Fruit fly (Drosophila melanogaster) whole organism, embryonic: Measurements from ENCODE around the gene senju.
A peak's percentile ranks its signal among the peaks of the same experiment; 100 is the strongest.

Experiments used
- Atf3 ChIP-seq: fragments of 200-800 bp; sonication (Bioruptor generic); optimal IDR thresholded peaks from 3 replicates; lab custom pipeline; 2016; ENCODE audit warnings: missing biosample characterization, missing genetic modification characterization
- CG10431 ChIP-seq: fragments of 200-800 bp; sonication (Bioruptor generic); optimal IDR thresholded peaks from 3 replicates; lab custom pipeline; 2018; ENCODE audit warnings: missing biosample characterization, mild to moderate bottlenecking, missing genetic modification characterization
- CG10654 ChIP-seq: fragments of 200-800 bp; sonication (Bioruptor generic); optimal IDR thresholded peaks from 2 replicates; lab custom pipeline; 2016; ENCODE audit warnings: missing biosample characterization, missing genetic modification characterization
- CG11723 ChIP-seq: fragments of 200-800 bp; sonication (Bioruptor generic); optimal IDR thresholded peaks from 2 replicates; lab custom pipeline; 2017; ENCODE audit warnings: missing biosample characterization, mild to moderate bottlenecking, missing genetic modification characterization
- CG1233 ChIP-seq: fragments of 200-800 bp; sonication (Bioruptor generic); optimal IDR thresholded peaks from 4 replicates; lab custom pipeline; 2018; ENCODE audit warnings: missing biosample characterization, mild to moderate bottlenecking, missing genetic modification characterization
- CG14441 ChIP-seq: fragments of 200-800 bp; sonication (Bioruptor generic); IDR thresholded peaks from 2 replicates; pipeline ENCODE4 v1.3.6; 2022; ENCODE audit warnings: missing biosample characterization, missing genetic modification characterization
- CG16813 ChIP-seq: fragments of 200-800 bp; sonication (Bioruptor generic); IDR thresholded peaks from 3 replicates; pipeline ENCODE4 v1.3.6; 2022; ENCODE audit warnings: missing biosample characterization, missing genetic modification characterization; ENCODE audit not compliant: partially characterized antibody
- CG17361 ChIP-seq: fragments of 200-800 bp; sonication (Bioruptor generic); IDR thresholded peaks from 3 replicates; pipeline ENCODE4 v1.3.6; 2022; ENCODE audit warnings: missing biosample characterization, missing genetic modification characterization
- CG18764 ChIP-seq: fragments of 200-800 bp; sonication (Bioruptor generic); optimal IDR thresholded peaks from 3 replicates; lab custom pipeline; 2016; ENCODE audit warnings: missing biosample characterization, missing genetic modification characterization
- CG2678 ChIP-seq: fragments of 200-800 bp; sonication (Bioruptor generic); optimal IDR thresholded peaks from 3 replicates; lab custom pipeline; 2019; ENCODE audit warnings: missing biosample characterization, mild to moderate bottlenecking, missing genetic modification characterization, moderate library complexity
- CG2712 ChIP-seq: fragments of 200-800 bp; optimal IDR thresholded peaks from 3 replicates; lab custom pipeline; 2019; ENCODE audit warnings: missing biosample characterization, mild to moderate bottlenecking, missing genetic modification characterization, moderate library complexity
- CG42726 ChIP-seq: fragments of 200-800 bp; sonication (Bioruptor generic); IDR thresholded peaks from 2 replicates; pipeline ENCODE4 v1.3.6; 2022; ENCODE audit warnings: missing biosample characterization, missing genetic modification characterization; ENCODE audit not compliant: partially characterized antibody
- CG4617 ChIP-seq: fragments of 200-800 bp; sonication (Bioruptor generic); optimal IDR thresholded peaks from 3 replicates; lab custom pipeline; 2016; ENCODE audit warnings: missing biosample characterization, missing genetic modification characterization, borderline replicate concordance
- CG6272 ChIP-seq: fragments of 200-800 bp; sonication (Bioruptor generic); IDR thresholded peaks from 2 replicates; pipeline ENCODE4 v1.3.6; 2022; ENCODE audit warnings: missing biosample characterization, missing genetic modification characterization
- CG6791 ChIP-seq: fragments of 200-800 bp; sonication (Bioruptor generic); IDR thresholded peaks from 3 replicates; pipeline ENCODE4 v1.3.6; 2022; ENCODE audit warnings: missing biosample characterization, missing genetic modification characterization; ENCODE audit not compliant: partially characterized antibody
- CG7963 ChIP-seq: fragments of 200-800 bp; sonication (Bioruptor generic); IDR thresholded peaks from 3 replicates; pipeline ENCODE4 v1.3.6; 2022; ENCODE audit warnings: missing biosample characterization, missing genetic modification characterization; ENCODE audit not compliant: partially characterized antibody
- CG7987 ChIP-seq: fragments of 200-800 bp; sonication (Bioruptor generic); optimal IDR thresholded peaks from 2 replicates; lab custom pipeline; 2018; ENCODE audit warnings: missing biosample characterization, mild to moderate bottlenecking, missing genetic modification characterization, moderate library complexity
- CG8290 ChIP-seq, 3 experiments: fragments of 200-800 bp; sonication (Bioruptor generic); optimal IDR thresholded peaks; 2 replicates each; lab custom pipeline; 2016 to 2019; ENCODE audit warnings: missing biosample characterization in 3 of 3, missing genetic modification characterization in 3 of 3, mild to moderate bottlenecking in 2 of 3, moderate library complexity in 1 of 3
- CTCF ChIP-seq: fragments of 200-800 bp; sonication (Bioruptor generic); optimal IDR thresholded peaks from 2 replicates; lab custom pipeline; 2017; ENCODE audit warnings: missing biosample characterization, mild to moderate bottlenecking, missing genetic modification characterization, moderate library complexity
- D ChIP-seq, 2 experiments: fragments of 200-800 bp in 1 of 2; fragments of >200 bp in 1 of 2; sonication (Bioruptor generic) in 1 of 2; optimal IDR thresholded peaks; 2 replicates in 1 of 2; 3 replicates in 1 of 2; lab custom pipeline; 2017; ENCODE audit warnings: mild to moderate bottlenecking in 1 of 2, missing biosample characterization in 1 of 2, missing genetic modification characterization in 1 of 2, missing genetic modification reagents in 1 of 2
- Fer3 ChIP-seq: fragments of 200-800 bp; sonication (Bioruptor generic); optimal IDR thresholded peaks from 2 replicates; lab custom pipeline; 2018; ENCODE audit warnings: missing biosample characterization, mild to moderate bottlenecking, missing genetic modification characterization, moderate library complexity
- HLH4C ChIP-seq: fragments of 200-800 bp; sonication (Bioruptor generic); IDR thresholded peaks from 3 replicates; pipeline ENCODE4 v1.3.6; 2022; ENCODE audit warnings: missing biosample characterization, missing genetic modification characterization; ENCODE audit not compliant: partially characterized antibody
- Med ChIP-seq: fragments of 200-800 bp; sonication (Bioruptor generic); peaks from one replicate; lab custom pipeline; 2016; ENCODE audit warnings: missing biosample characterization, missing genetic modification characterization, mild to moderate bottlenecking, inconsistent platforms, moderate library complexity
- Nf-YB ChIP-seq: fragments of 200-800 bp; sonication (Bioruptor generic); optimal IDR thresholded peaks from 3 replicates; lab custom pipeline; 2019; ENCODE audit warnings: missing biosample characterization, mild to moderate bottlenecking, missing genetic modification characterization, moderate library complexity
- Nf-YC ChIP-seq: fragments of 200-800 bp; optimal IDR thresholded peaks from 3 replicates; lab custom pipeline; 2019; ENCODE audit warnings: missing biosample characterization, mild to moderate bottlenecking, missing genetic modification characterization, moderate library complexity
- Oli ChIP-seq: fragments of 200-800 bp; sonication (Bioruptor generic); optimal IDR thresholded peaks from 2 replicates; lab custom pipeline; 2018; ENCODE audit warnings: missing biosample characterization, mild to moderate bottlenecking, missing genetic modification characterization, moderate library complexity
- Trl ChIP-seq, 3 experiments: fragments of >200 bp in 2 of 3; fragments of 200-800 bp in 1 of 3; sonication (Bioruptor generic) in 1 of 3; optimal IDR thresholded peaks; 2 replicates in 1 of 3; 3 replicates in 2 of 3; lab custom pipeline; 2016 to 2017; ENCODE audit warnings: missing biosample characterization in 1 of 3, missing genetic modification characterization in 1 of 3
- Vsx1 ChIP-seq: fragments of 200-800 bp; sonication (Bioruptor generic); optimal IDR thresholded peaks from 2 replicates; lab custom pipeline; 2017; ENCODE audit warnings: missing biosample characterization, mild to moderate bottlenecking, missing genetic modification characterization, missing genetic modification reagents
- ab ChIP-seq: fragments of 200-800 bp; sonication (Bioruptor generic); optimal IDR thresholded peaks from 2 replicates; lab custom pipeline; 2016; ENCODE audit warnings: missing biosample characterization, missing genetic modification characterization
- amos ChIP-seq: fragments of 200-800 bp; sonication (Bioruptor generic); IDR thresholded peaks from 2 replicates; pipeline ENCODE4 v1.3.6; 2022; ENCODE audit warnings: missing biosample characterization, missing genetic modification characterization; ENCODE audit not compliant: partially characterized antibody
- ara ChIP-seq: fragments of 200-800 bp; sonication (Bioruptor generic); IDR thresholded peaks from 2 replicates; pipeline ENCODE4 v1.3.6; 2022; ENCODE audit warnings: missing biosample characterization, missing genetic modification characterization
- bbx ChIP-seq: fragments of 200-800 bp; sonication (Bioruptor generic); IDR thresholded peaks from 2 replicates; pipeline ENCODE4 v1.3.6; 2022; ENCODE audit warnings: missing biosample characterization, missing genetic modification characterization; ENCODE audit not compliant: partially characterized antibody
- br ChIP-seq: fragments of >200 bp; optimal IDR thresholded peaks from 2 replicates; lab custom pipeline; 2017
- chinmo ChIP-seq: fragments of 200-800 bp; sonication (Bioruptor generic); IDR thresholded peaks from 4 replicates; pipeline ENCODE4 v1.3.6; 2022; ENCODE audit warnings: missing biosample characterization, missing genetic modification characterization; ENCODE audit not compliant: partially characterized antibody
- corto ChIP-seq: fragments of 200-800 bp; sonication (Bioruptor generic); optimal IDR thresholded peaks from 2 replicates; lab custom pipeline; 2016; ENCODE audit warnings: missing biosample characterization, mild to moderate bottlenecking, missing genetic modification characterization, moderate library complexity
- crp ChIP-seq, 2 experiments: fragments of 200-800 bp; sonication (Bioruptor generic); optimal IDR thresholded peaks; 2 replicates in 1 of 2; 3 replicates in 1 of 2; lab custom pipeline; 2017; ENCODE audit warnings: missing biosample characterization in 2 of 2, missing genetic modification characterization in 2 of 2, mild to moderate bottlenecking in 1 of 2, moderate library complexity in 1 of 2
- dan ChIP-seq: fragments of 200-800 bp; sonication (Bioruptor generic); IDR thresholded peaks from 2 replicates; pipeline ENCODE4 v1.3.6; 2022; ENCODE audit warnings: missing biosample characterization, missing genetic modification characterization
- emc ChIP-seq: fragments of 200-800 bp; sonication (Bioruptor generic); optimal IDR thresholded peaks from 2 replicates; lab custom pipeline; 2016; ENCODE audit warnings: missing biosample characterization, missing genetic modification characterization
- gfzf ChIP-seq: fragments of 200-800 bp; sonication (Bioruptor generic); optimal IDR thresholded peaks from 2 replicates; lab custom pipeline; 2016; ENCODE audit warnings: missing biosample characterization, mild to moderate bottlenecking, missing genetic modification characterization, moderate library complexity
- hbn ChIP-seq: fragments of 200-800 bp; sonication (Bioruptor generic); IDR thresholded peaks from 2 replicates; pipeline ENCODE4 v1.3.6; 2022; ENCODE audit warnings: missing biosample characterization, missing genetic modification characterization; ENCODE audit not compliant: partially characterized antibody
- knrl ChIP-seq: fragments of 200-800 bp; sonication (Bioruptor generic); IDR thresholded peaks from 3 replicates; pipeline ENCODE4 v1.3.6; 2022; ENCODE audit warnings: missing biosample characterization, missing genetic modification characterization; ENCODE audit not compliant: partially characterized antibody
- nau ChIP-seq: fragments of 200-800 bp; sonication (Bioruptor generic); optimal IDR thresholded peaks from 3 replicates; lab custom pipeline; 2017; ENCODE audit warnings: missing biosample characterization, mild to moderate bottlenecking, missing genetic modification characterization, missing genetic modification reagents
- nmo ChIP-seq: fragments of 200-800 bp; sonication (Bioruptor generic); optimal IDR thresholded peaks from 2 replicates; lab custom pipeline; 2018; ENCODE audit warnings: missing biosample characterization, mild to moderate bottlenecking, missing genetic modification characterization, moderate library complexity
- sens ChIP-seq: fragments of 200-800 bp; sonication (Bioruptor generic); peaks from one replicate; lab custom pipeline; 2016; ENCODE audit warnings: missing biosample characterization, missing genetic modification characterization
- sisA ChIP-seq: fragments of 200-800 bp; sonication (Bioruptor generic); IDR thresholded peaks from 2 replicates; pipeline ENCODE4 v1.3.6; 2022; ENCODE audit warnings: missing biosample characterization, missing genetic modification characterization
- so ChIP-seq: fragments of 200-800 bp; sonication (Bioruptor generic); IDR thresholded peaks from 3 replicates; pipeline ENCODE4 v1.3.6; 2022; ENCODE audit warnings: missing biosample characterization, missing genetic modification characterization
- vvl ChIP-seq: fragments of 200-800 bp; sonication (Bioruptor generic); IDR thresholded peaks from 2 replicates; pipeline ENCODE4 v1.3.6; 2022; ENCODE audit warnings: missing biosample characterization, missing genetic modification characterization
- zen2 ChIP-seq: fragments of 200-800 bp; sonication (Bioruptor generic); IDR thresholded peaks from 3 replicates; pipeline ENCODE4 v1.3.6; 2022; ENCODE audit warnings: missing biosample characterization, missing genetic modification characterization; ENCODE audit not compliant: partially characterized antibody

Gene senju

dm6 chr2L:5096222-5096621, 43.6 kb downstream of the senju start, which contains the start of gene CG4230 (continued):
- TF ChIP-seq gfzf (GFP tag; lab: Kevin White, UChicago) (peak; percentile 39), emc (GFP tag; lab: Kevin White, UChicago) (no peak), ara (GFP tag; lab: Robert Waterston, UW) (no peak), nmo (peak; percentile 1), CG6272 (GFP tag; lab: Robert Waterston, UW) (no peak), CG11723 (GFP tag; lab: Kevin White, UChicago) (no peak), vvl (GFP tag; lab: Robert Waterston, UW) (no peak), HLH4C (peak; percentile 69; the same call in 2 of the 3 replicates), CG16813 (GFP tag; lab: Robert Waterston, UW) (peak; percentile 81), Fer3 (tag; lab: Kevin White, UChicago) (no peak), Med (peak; percentile 67), CG18764 (GFP tag; lab: Kevin White, UChicago) (no peak), Oli (tag; lab: Kevin White, UChicago) (no peak), dan (GFP tag; lab: Robert Waterston, UW) (no peak), CG10654 (no peak), Vsx1 (GFP tag; lab: Kevin White, UChicago) (no peak), chinmo (0 out of 4 replicates have a peak, but pooled peaks have one; percentile 14), Nf-YC (no peak), crp (GFP tag; optimal IDR thresholded peaks at IDR 0.05; lab: Kevin White, UChicago) (peak; percentile 87 to 99), corto (GFP tag; lab: Kevin White, UChicago) (no peak), CG1233 (no peak), Nf-YB (GFP tag; lab: Kevin White, UChicago) (no peak), D (optimal IDR thresholded peaks at IDR 0.05; lab: Kevin White, UChicago) (no peak), D (GFP tag; optimal IDR thresholded peaks at IDR 0.05; lab: Kevin White, UChicago) (no peak), CG42726 (GFP tag; lab: Robert Waterston, UW) (peak; percentile 48; the same call in 1 of the 2 replicates), sens (peak; percentile 64), knrl (peak; percentile 76), nau (no peak), bbx (GFP tag; lab: Robert Waterston, UW) (peak; percentile 94), CG4617 (GFP tag; lab: Kevin White, UChicago) (peak; percentile 39), CG6791 (GFP tag; lab: Robert Waterston, UW) (peak; percentile 88), CG17361 (GFP tag; lab: Robert Waterston, UW) (no peak), so (GFP tag; lab: Robert Waterston, UW) (no peak), Atf3 (no peak), ab (GFP tag; lab: Kevin White, UChicago) (no peak), CG10431 (GFP tag; lab: Kevin White, UChicago) (no peak), amos (GFP tag; lab: Robert Waterston, UW) (peak; percentile 92), zen2 (GFP tag; lab: Robert Waterston, UW) (peak; percentile 69; the same call in 2 of the 3 replicates), CG14441 (GFP tag; lab: Robert Waterston, UW) (no peak), sisA (GFP tag; lab: Robert Waterston, UW) (no peak), CG8290 (GFP tag; optimal IDR thresholded peaks at IDR 0.05; lab: Kevin White, UChicago) (no peak), CG8290 (tag; optimal IDR thresholded peaks at IDR 0.05; lab: Kevin White, UChicago) (peak in 1 of 2 experiments; percentile 45), hbn (GFP tag; lab: Robert Waterston, UW) (peak; percentile 91), CG2712 (peak; percentile 30), Trl (optimal IDR thresholded peaks at IDR 0.05; lab: Kevin White, UChicago) (no peak), Trl (GFP tag; optimal IDR thresholded peaks at IDR 0.05; lab: Kevin White, UChicago) (no peak), CG2678 (tag; lab: Kevin White, UChicago) (no peak), br (no peak), CTCF (GFP tag; lab: Kevin White, UChicago) (peak; percentile 54), CG7963 (GFP tag; lab: Robert Waterston, UW) (peak; percentile 81), CG7987 (peak; percentile 17)
